Worm (Caenorhabditis elegans): Measurements from ENCODE around the gene K11H3.8.

K11H3.8 gene

DNA sequence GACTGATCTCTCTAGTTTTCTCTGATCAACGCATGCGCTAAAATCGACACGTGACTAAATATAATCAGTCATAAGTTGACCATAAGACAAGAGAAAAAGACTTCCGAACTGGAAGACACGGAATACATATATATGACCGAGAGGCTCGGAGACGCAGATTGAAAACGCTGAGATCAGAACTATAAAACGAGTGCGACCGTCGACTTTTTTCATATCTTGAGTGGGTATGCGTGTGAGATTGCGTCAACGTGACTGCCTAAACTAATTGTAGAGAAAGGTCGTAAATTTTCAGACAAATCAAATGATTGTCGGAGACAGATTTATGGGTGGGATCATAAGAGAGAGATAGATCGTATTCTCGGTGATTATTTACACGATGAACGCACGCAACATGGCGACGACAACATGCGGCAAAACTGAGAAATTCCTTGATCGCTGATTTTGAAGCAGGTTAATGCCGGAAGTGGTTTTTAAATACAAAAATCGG, 27.4 kb upstream of the K11H3.8 start:
- TF ChIP-seq pat-9 (tag; optimal IDR thresholded peaks at IDR 0.05) (no peak), hlh-30 (tag; optimal IDR thresholded peaks at IDR 0.05; ENCODE audit: insufficient read depth) (peak; percentile 17)

DNA sequence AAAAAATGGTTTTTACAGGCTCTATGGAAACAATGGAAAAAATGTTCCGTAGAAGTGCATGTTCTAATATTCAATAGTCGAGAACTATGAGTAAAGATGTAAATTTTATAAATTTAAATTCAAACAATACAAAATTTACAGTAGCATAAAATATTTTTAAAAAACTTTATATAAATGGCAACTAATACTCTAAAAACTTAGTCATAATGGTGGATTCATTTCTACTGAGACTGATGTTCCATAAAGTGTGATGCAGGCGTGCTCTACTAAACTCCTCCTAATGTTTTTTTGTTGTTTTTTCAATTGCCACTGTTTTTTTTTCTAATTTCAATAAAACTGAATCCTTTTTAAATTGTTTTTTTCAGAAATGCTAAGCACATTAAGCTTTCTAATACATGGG, 26.8 kb upstream of the K11H3.8 start, which contains the start of gene gtap-2:
gtap-2 (plus strand) TSS at position 366 of the 400 bp plus-strand sequence.
- no peak for TF ChIP-seq ceh-34 (tag; optimal IDR thresholded peaks at IDR 0.05)
- peak; percentile 16 for TF ChIP-seq unc-86 (tag; optimal IDR thresholded peaks at IDR 0.05)
- peak; percentile 45 for TF ChIP-seq elt-2 (tag; optimal IDR thresholded peaks at IDR 0.05)
- peak; percentile 48 for TF ChIP-seq fax-1 (tag; optimal IDR thresholded peaks at IDR 0.05)
- peak; percentile 65 for TF ChIP-seq ceh-2 (tag; optimal IDR thresholded peaks at IDR 0.05)
- TF ChIP-seq tbx-2 (tag; optimal IDR thresholded peaks at IDR 0.05): peak; percentile 77
- TF ChIP-seq ceh-14 (tag; optimal IDR thresholded peaks at IDR 0.05): peak; percentile 5
- TF ChIP-seq zip-5 (tag; optimal IDR thresholded peaks at IDR 0.05): peak; percentile 73
- TF ChIP-seq pat-9 (tag; optimal IDR thresholded peaks at IDR 0.05): no peak
- no peak for TF ChIP-seq ceh-18 (tag; optimal IDR thresholded peaks at IDR 0.05)
- TF ChIP-seq ceh-31 (tag; optimal IDR thresholded peaks at IDR 0.05): peak; percentile 68
- TF ChIP-seq tbx-7 (tag; optimal IDR thresholded peaks at IDR 0.05): peak; percentile 50
- peak; percentile 54 for TF ChIP-seq ets-4 (tag; optimal IDR thresholded peaks at IDR 0.05)
- TF ChIP-seq hlh-8 (tag; optimal IDR thresholded peaks at IDR 0.05): peak; percentile 70
- no peak for TF ChIP-seq ceh-45 (GFP tag; IDR thresholded peaks at IDR 0.05)
- no peak for TF ChIP-seq gmeb-2 (tag; optimal IDR thresholded peaks at IDR 0.05)

DNA sequence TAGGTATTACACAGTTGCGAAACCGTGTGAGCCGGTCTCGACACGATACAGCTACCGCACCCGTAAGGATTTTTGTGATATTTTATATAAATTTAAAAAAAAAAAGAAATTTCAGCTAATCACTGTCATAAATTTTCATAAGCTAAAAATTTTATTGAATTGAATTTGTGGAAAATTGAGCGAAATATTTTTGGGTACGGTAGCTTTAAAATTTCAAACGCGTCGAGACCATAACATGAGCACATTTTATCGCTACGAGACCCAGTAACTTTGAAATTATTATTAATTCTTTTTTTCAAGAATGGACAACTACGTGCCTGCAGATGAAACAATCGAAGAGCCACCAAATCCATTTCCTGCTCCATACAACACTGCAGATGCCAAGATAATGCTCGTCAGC, 21.8 kb upstream of the K11H3.8 start, which contains the start of gene ZK632.14:
ZK632.14 (plus strand) TSS at position 301 of the 400 bp plus-strand sequence.
- TF ChIP-seq ceh-14 (tag; optimal IDR thresholded peaks at IDR 0.05) (no peak), ceh-9 (tag; optimal IDR thresholded peaks at IDR 0.05) (no peak), nhr-11 (tag; optimal IDR thresholded peaks at IDR 0.05) (no peak), unc-86 (tag; optimal IDR thresholded peaks at IDR 0.05) (no peak), ceh-30 (tag; optimal IDR thresholded peaks at IDR 0.05) (no peak), ztf-16 (tag; optimal IDR thresholded peaks at IDR 0.05) (no peak), tbx-2 (tag; optimal IDR thresholded peaks at IDR 0.05) (no peak), tbx-7 (tag; optimal IDR thresholded peaks at IDR 0.05) (no peak), unc-55 (GFP tag; optimal IDR thresholded peaks at IDR 0.05) (no peak), che-1 (tag; optimal IDR thresholded peaks at IDR 0.05) (no peak), lin-11 (tag; optimal IDR thresholded peaks at IDR 0.05) (no peak), eyg-1 (tag; optimal IDR thresholded peaks at IDR 0.05) (no peak)

DNA sequence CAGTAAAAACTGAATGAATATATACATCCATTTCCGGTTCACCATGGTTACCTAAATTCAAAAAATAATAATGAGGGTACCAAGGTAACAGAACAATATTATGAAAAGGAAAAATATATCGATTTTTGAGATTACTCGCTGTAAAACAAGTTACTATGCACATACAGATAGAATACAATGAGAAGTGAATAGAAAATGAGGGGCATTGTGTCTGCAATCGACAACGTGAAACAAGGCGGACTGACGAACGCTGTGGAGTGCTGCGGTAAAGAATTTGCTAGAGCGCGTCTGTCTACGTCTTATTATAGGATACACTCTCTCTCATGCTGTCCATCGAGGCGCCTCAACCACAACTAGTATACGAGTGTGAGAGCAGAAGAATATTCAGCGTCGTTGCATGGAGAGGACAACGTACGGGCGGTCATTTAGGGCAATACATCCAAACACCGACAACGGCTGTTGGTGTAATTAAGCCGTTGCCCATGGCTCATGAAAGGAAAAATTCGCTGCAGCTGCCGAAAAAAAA, 17.8 kb upstream of the K11H3.8 start, which contains the start of gene cnx-1:
cnx-1 (minus strand) TSS at position 51 of the 526 bp plus-strand sequence.
- TF ChIP-seq ceh-2 (tag; optimal IDR thresholded peaks at IDR 0.05) (no peak), tbx-7 (tag; optimal IDR thresholded peaks at IDR 0.05) (no peak), ets-4 (tag; optimal IDR thresholded peaks at IDR 0.05) (no peak), ref-2 (tag; optimal IDR thresholded peaks at IDR 0.05) (peak; percentile 60), eyg-1 (tag; optimal IDR thresholded peaks at IDR 0.05) (no peak), unc-55 (GFP tag; optimal IDR thresholded peaks at IDR 0.05) (no peak), ceh-30 (tag; optimal IDR thresholded peaks at IDR 0.05) (no peak), nhr-232 (tag; optimal IDR thresholded peaks at IDR 0.05) (no peak), unc-42 (tag; optimal IDR thresholded peaks at IDR 0.05) (peak; percentile 28), F13H6.1 (tag; optimal IDR thresholded peaks at IDR 0.05) (no peak), fkh-6 (tag; optimal IDR thresholded peaks at IDR 0.05) (no peak), ceh-22 (tag; optimal IDR thresholded peaks at IDR 0.05) (no peak), syd-9 (tag; optimal IDR thresholded peaks at IDR 0.05) (no peak), nhr-11 (tag; optimal IDR thresholded peaks at IDR 0.05) (no peak), lin-11 (tag; optimal IDR thresholded peaks at IDR 0.05) (no peak), gmeb-2 (tag; optimal IDR thresholded peaks at IDR 0.05) (no peak), elt-4 (tag; optimal IDR thresholded peaks at IDR 0.05) (no peak), ztf-16 (tag; optimal IDR thresholded peaks at IDR 0.05) (no peak), fax-1 (tag; optimal IDR thresholded peaks at IDR 0.05) (no peak), unc-3 (GFP tag; conservative IDR thresholded peaks at IDR 0.05) (no peak), unc-3 (tag; optimal IDR thresholded peaks at IDR 0.05) (no peak), pha-2 (tag; optimal IDR thresholded peaks at IDR 0.05) (no peak), ama-1 (optimal IDR thresholded peaks at IDR 0.05) (no peak), pax-1 (tag; optimal IDR thresholded peaks at IDR 0.05) (no peak), npax-4 (tag; optimal IDR thresholded peaks at IDR 0.05) (no peak), rnt-1 (tag; optimal IDR thresholded peaks at IDR 0.05) (peak; percentile 60), hlh-15 (tag; optimal IDR thresholded peaks at IDR 0.05) (no peak), pat-9 (tag; optimal IDR thresholded peaks at IDR 0.05) (no peak), unc-86 (tag; optimal IDR thresholded peaks at IDR 0.05) (peak; percentile 31), pqm-1 (tag; optimal IDR thresholded peaks at IDR 0.05) (no peak), dmd-4 (tag; optimal IDR thresholded peaks at IDR 0.05; ENCODE audit: borderline replicate concordance) (no peak), ceh-48 (tag; optimal IDR thresholded peaks at IDR 0.05) (no peak), ceh-9 (tag; optimal IDR thresholded peaks at IDR 0.05) (no peak), fkh-10 (GFP tag; optimal IDR thresholded peaks at IDR 0.05) (no peak)
